Worm (Caenorhabditis elegans) whole organism, L4/young adult: ENCODE results near the gene M03F8.6.

Experiments used
- W03F9.2 ChIP-seq: fragments of 150-350 bp; optimal IDR thresholded peaks from 2 replicates; lab custom pipeline; 2014; ENCODE audit warnings: missing biosample characterization, missing genetic modification characterization
- dao-5 ChIP-seq: sonication (generic microtip); optimal IDR thresholded peaks from 2 replicates; lab custom pipeline; 2016; ENCODE audit warnings: missing genotype, missing genetic modification characterization, moderate library complexity, missing compliant biosample characterization
- him-1 ChIP-seq: sonication (generic microtip); optimal IDR thresholded peaks from 2 replicates; lab custom pipeline; 2016; ENCODE audit warnings: missing genotype, missing genetic modification reagents, missing genetic modification characterization, missing compliant biosample characterization

DNA sequence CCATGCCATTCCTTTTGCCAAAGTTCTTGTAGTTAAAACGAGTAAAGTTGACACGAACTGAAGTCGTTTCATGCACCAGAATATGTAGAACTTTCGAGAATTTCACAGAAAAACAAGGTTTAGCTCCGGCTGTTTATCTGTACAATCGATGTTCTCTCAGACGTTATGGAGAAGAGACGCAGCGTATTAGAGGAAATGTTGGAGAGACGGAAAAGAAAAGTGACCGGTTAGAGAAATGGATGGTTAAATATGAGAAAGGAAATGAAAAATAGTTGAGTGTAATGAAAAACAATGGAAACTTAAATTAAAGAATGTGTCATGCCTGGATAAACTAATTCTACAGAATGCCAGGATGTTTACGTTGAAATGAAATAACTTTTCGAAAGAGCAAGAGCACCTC is 9.0 kb upstream of the M03F8.6 start, which contains the start of gene pcm-1:
- TF ChIP-seq him-1: no peak
- no peak for TF ChIP-seq W03F9.2 (tag; lab: Kevin White, UChicago)
- TF ChIP-seq dao-5 (tag; lab: Kevin White, UChicago): no peak
